Worm (Caenorhabditis elegans): ENCODE results near the gene F10D7.11.

The F10D7.11 gene

ce11 chrX:17324954-17325353 is 37.7 kb upstream of the F10D7.11 start:
- no peak for TF ChIP-seq nhr-67 (tag; optimal IDR thresholded peaks at IDR 0.05)
- TF ChIP-seq aly-2 (tag; optimal IDR thresholded peaks at IDR 0.05) = no peak
- TF ChIP-seq fkh-10 (GFP tag; optimal IDR thresholded peaks at IDR 0.05) = no peak
- no peak for TF ChIP-seq R02D3.7 (tag; optimal IDR thresholded peaks at IDR 0.05)

ce11 chrX:17327226-17327625 is 35.4 kb upstream of the F10D7.11 start:
- no peak for TF ChIP-seq ceh-82 (tag; optimal IDR thresholded peaks at IDR 0.05)
- no peak for TF ChIP-seq ceh-16 (tag; optimal IDR thresholded peaks at IDR 0.05)
- TF ChIP-seq fkh-10 (GFP tag; optimal IDR thresholded peaks at IDR 0.05) = peak; percentile 10
- TF ChIP-seq daf-12 (tag; optimal IDR thresholded peaks at IDR 0.05) = no peak

ce11 chrX:17329075-17329474 is 33.6 kb upstream of the F10D7.11 start:
- no peak for TF ChIP-seq eor-1 (tag; optimal IDR thresholded peaks at IDR 0.05)
- no peak for TF ChIP-seq nhr-77 (tag; optimal IDR thresholded peaks at IDR 0.05)
- TF ChIP-seq elt-2 (tag; optimal IDR thresholded peaks at IDR 0.05) = peak; percentile 24
- TF ChIP-seq R02D3.7 (tag; optimal IDR thresholded peaks at IDR 0.05) = no peak
- no peak for TF ChIP-seq tbx-2 (tag; optimal IDR thresholded peaks at IDR 0.05)
- no peak for TF ChIP-seq lin-15B (tag; optimal IDR thresholded peaks at IDR 0.05)

ce11 chrX:17330574-17330973 is 32.1 kb upstream of the F10D7.11 start:
- TF ChIP-seq ama-1 (optimal IDR thresholded peaks at IDR 0.05) (no peak), pha-4 (tag; optimal IDR thresholded peaks at IDR 0.05) (peak; percentile 49), nhr-76 (tag; optimal IDR thresholded peaks at IDR 0.05) (no peak), jun-1 (tag; optimal IDR thresholded peaks at IDR 0.05) (no peak)

- TF ChIP-seq nhr-12 (tag; optimal IDR thresholded peaks at IDR 0.05) = no peak
- TF ChIP-seq nhr-77 (tag; optimal IDR thresholded peaks at IDR 0.05) = no peak
Measured at ce11 chrX:17333752-17334151, 28.9 kb upstream of the F10D7.11 start, which contains the start of gene C53C11.5. Gene C53C11.5, plus strand, starts transcription at chrX:17334052.

- no peak for TF ChIP-seq snpc-4 (tag; optimal IDR thresholded peaks at IDR 0.05)
- peak; percentile 68 for TF ChIP-seq elt-2 (tag; optimal IDR thresholded peaks at IDR 0.05)
- TF ChIP-seq pqm-1 (tag; optimal IDR thresholded peaks at IDR 0.05) = peak; percentile 62
- TF ChIP-seq nhr-12 (tag; optimal IDR thresholded peaks at IDR 0.05) = no peak
- TF ChIP-seq pha-4 (tag; optimal IDR thresholded peaks at IDR 0.05) = peak; percentile 25
Measured at ce11 chrX:17336354-17336753, 26.3 kb upstream of the F10D7.11 start, which contains the start of gene C53C11.2. Gene C53C11.2, plus strand, starts transcription at chrX:17336637.

ce11 chrX:17338944-17339343 is 23.7 kb upstream of the F10D7.11 start:
- TF ChIP-seq nhr-25 (tag; optimal IDR thresholded peaks at IDR 0.05) (no peak), skn-1 (tag; optimal IDR thresholded peaks at IDR 0.05) (no peak), elt-2 (tag; optimal IDR thresholded peaks at IDR 0.05) (no peak), nhr-43 (tag; optimal IDR thresholded peaks at IDR 0.05; ENCODE audit: poor library complexity, severe bottlenecking) (no peak), mdl-1 (tag; optimal IDR thresholded peaks at IDR 0.05) (no peak), egl-5 (tag; optimal IDR thresholded peaks at IDR 0.05) (no peak)

ce11 chrX:17340484-17340883 is 22.1 kb upstream of the F10D7.11 start, which contains the start of gene C53C11.1:
Gene C53C11.1, plus strand, starts transcription at chrX:17340784.
- no peak for TF ChIP-seq nfya-1 (tag; optimal IDR thresholded peaks at IDR 0.05; ENCODE audit: insufficient read depth)
- TF ChIP-seq zag-1 (tag; optimal IDR thresholded peaks at IDR 0.05) = no peak
- no peak for TF ChIP-seq egl-27 (tag; optimal IDR thresholded peaks at IDR 0.05)
- TF ChIP-seq daf-12 (tag; optimal IDR thresholded peaks at IDR 0.05) = no peak
- TF ChIP-seq lin-15B (tag; optimal IDR thresholded peaks at IDR 0.05) = no peak

ce11 chrX:17349411-17349810 is 13.2 kb upstream of the F10D7.11 start:
- no peak for TF ChIP-seq ztf-11 (tag; optimal IDR thresholded peaks at IDR 0.05)
- no peak for TF ChIP-seq nfya-1 (tag; optimal IDR thresholded peaks at IDR 0.05; ENCODE audit: insufficient read depth)
- TF ChIP-seq ztf-4 (tag; optimal IDR thresholded peaks at IDR 0.05) = no peak
- TF ChIP-seq nhr-12 (tag; optimal IDR thresholded peaks at IDR 0.05) = no peak
- TF ChIP-seq egl-5 (tag; optimal IDR thresholded peaks at IDR 0.05) = no peak
- TF ChIP-seq fkh-2 (tag; optimal IDR thresholded peaks at IDR 0.05) = no peak
- no peak for TF ChIP-seq ceh-16 (tag; optimal IDR thresholded peaks at IDR 0.05)
- TF ChIP-seq R02D3.7 (tag; optimal IDR thresholded peaks at IDR 0.05) = no peak
- no peak for TF ChIP-seq nhr-11 (tag; optimal IDR thresholded peaks at IDR 0.05)
- no peak for TF ChIP-seq fos-1 (tag; optimal IDR thresholded peaks at IDR 0.05)
- no peak for TF ChIP-seq nhr-237 (tag; optimal IDR thresholded peaks at IDR 0.05)
- no peak for TF ChIP-seq aly-2 (tag; optimal IDR thresholded peaks at IDR 0.05)
- TF ChIP-seq lin-39 (tag; optimal IDR thresholded peaks at IDR 0.05) = no peak
- TF ChIP-seq daf-12 (tag; optimal IDR thresholded peaks at IDR 0.05) = no peak
- no peak for TF ChIP-seq tbx-2 (tag; optimal IDR thresholded peaks at IDR 0.05)
